Worm (Caenorhabditis elegans) whole organism, L2 larva: ENCODE results near the gene haf-3.
"Not testable (repeated sequence)": the region's sequence is repeated elsewhere in the genome, so short reads cannot be mapped to it uniquely, and the experiment has no call there.

Source experiments
- ceh-16 ChIP-seq: fragments of 150-350 bp; optimal IDR thresholded peaks from 2 replicates; lab custom pipeline; 2014; ENCODE audit warnings: missing biosample characterization, missing genetic modification characterization
- mbf-1 ChIP-seq: sonication (generic microtip); optimal IDR thresholded peaks from 2 replicates; lab custom pipeline; 2017; ENCODE audit warnings: missing biosample characterization, missing genetic modification characterization

- TF ChIP-seq ceh-16, mbf-1 (tag; lab: Kevin White, UChicago): not testable (repeated sequence)
Measured at ce11 chrV:15744366-15744765, 21.6 kb downstream of the haf-3 start, which contains the start of gene str-19.
